Worm (Caenorhabditis elegans): ENCODE measurements around the gene acy-3.

- TF ChIP-seq ama-1 (optimal IDR thresholded peaks at IDR 0.05) (no peak), hmbx-1 (tag; optimal IDR thresholded peaks at IDR 0.05) (no peak), tra-4 (tag; optimal IDR thresholded peaks at IDR 0.05) (no peak), flt-1 (GFP tag; IDR thresholded peaks at IDR 0.05) (no peak), aly-1 (tag; optimal IDR thresholded peaks at IDR 0.05) (no peak), tbx-37 (GFP tag; conservative IDR thresholded peaks at IDR 0.05) (no peak), hnd-1 (tag; optimal IDR thresholded peaks at IDR 0.05) (no peak), scrt-1 (GFP tag; IDR thresholded peaks at IDR 0.05) (no peak), ets-7 (tag; optimal IDR thresholded peaks at IDR 0.05) (no peak)
These were observed 18.1 kb upstream of the acy-3 start, which contains the start of gene xbx-5 for ce11 chrIII:3804422-3804821.
